Fruit fly (Drosophila melanogaster) whole organism, prepupa: ENCODE measurements around the gene mRNA-cap.

Experiments
- CG10631 ChIP-seq: fragments of 200-800 bp; sonication (Bioruptor generic); optimal IDR thresholded peaks from 2 replicates; lab custom pipeline; 2016; ENCODE audit warnings: missing biosample characterization, missing genetic modification characterization
- CG10669 ChIP-seq: fragments of 200-800 bp; sonication (Bioruptor generic); optimal IDR thresholded peaks from 3 replicates; lab custom pipeline; 2018; ENCODE audit warnings: missing biosample characterization, mild to moderate bottlenecking, missing genetic modification characterization, moderate library complexity
- CG11294 ChIP-seq: fragments of 200-800 bp; sonication (Bioruptor generic); IDR thresholded peaks from 2 replicates; pipeline ENCODE4 v1.3.6; 2022; ENCODE audit warnings: missing biosample characterization, missing genetic modification characterization
- CG11762 ChIP-seq: fragments of 200-800 bp; sonication (Bioruptor generic); optimal IDR thresholded peaks from 3 replicates; lab custom pipeline; 2016; ENCODE audit warnings: missing biosample characterization, missing genetic modification characterization; ENCODE audit not compliant: insufficient read depth
- CG11902 ChIP-seq: fragments of 200-800 bp; sonication (Bioruptor generic); optimal IDR thresholded peaks from 3 replicates; lab custom pipeline; 2016; ENCODE audit warnings: missing biosample characterization, missing genetic modification characterization
- CG1621 ChIP-seq: fragments of 200-800 bp; sonication (Bioruptor generic); optimal IDR thresholded peaks from 3 replicates; lab custom pipeline; 2018; ENCODE audit warnings: missing biosample characterization, mild to moderate bottlenecking, missing genetic modification characterization
- CG16779 ChIP-seq: fragments of 200-800 bp; sonication (Bioruptor generic); optimal IDR thresholded peaks from 3 replicates; lab custom pipeline; 2017; ENCODE audit warnings: missing biosample characterization, mild to moderate bottlenecking, missing genetic modification characterization
- CG3032 ChIP-seq: fragments of 200-800 bp; optimal IDR thresholded peaks from 2 replicates; lab custom pipeline; 2019; ENCODE audit warnings: missing biosample characterization, mild to moderate bottlenecking, missing genetic modification characterization, moderate library complexity
- CG31627 ChIP-seq: fragments of 200-800 bp; sonication (Bioruptor generic); optimal IDR thresholded peaks from 3 replicates; lab custom pipeline; 2016; ENCODE audit warnings: missing biosample characterization, missing genetic modification characterization
- CG32006 ChIP-seq: fragments of 200-800 bp; sonication (Bioruptor generic); optimal IDR thresholded peaks from 3 replicates; lab custom pipeline; 2017; ENCODE audit warnings: missing biosample characterization, mild to moderate bottlenecking, missing genetic modification characterization
- CG4318 ChIP-seq: fragments of 200-800 bp; sonication (Bioruptor generic); optimal IDR thresholded peaks from 3 replicates; lab custom pipeline; 2017; ENCODE audit warnings: missing biosample characterization, mild to moderate bottlenecking, missing genetic modification characterization
- CG6276 ChIP-seq: fragments of 200-800 bp; sonication (Bioruptor generic); optimal IDR thresholded peaks from 2 replicates; lab custom pipeline; 2017; ENCODE audit warnings: missing biosample characterization, mild to moderate bottlenecking, missing genetic modification characterization
- CG6792 ChIP-seq: fragments of 200-800 bp; sonication (Bioruptor generic); optimal IDR thresholded peaks from 3 replicates; lab custom pipeline; 2016; ENCODE audit warnings: missing biosample characterization, missing genetic modification characterization
- CG6808 ChIP-seq: fragments of 200-800 bp; sonication (Bioruptor generic); optimal IDR thresholded peaks from 3 replicates; lab custom pipeline; 2017; ENCODE audit warnings: missing biosample characterization, missing genetic modification characterization, mild to moderate bottlenecking, moderate library complexity, missing genetic modification reagents
- CG6854 ChIP-seq: fragments of 200-800 bp; sonication (Bioruptor generic); optimal IDR thresholded peaks from 2 replicates; lab custom pipeline; 2017; ENCODE audit warnings: missing biosample characterization, mild to moderate bottlenecking, missing genetic modification characterization
- CG8119 ChIP-seq: fragments of 200-800 bp; sonication (Bioruptor generic); IDR thresholded peaks from 3 replicates; pipeline ENCODE4 v1.3.6; 2022; ENCODE audit warnings: missing biosample characterization, missing genetic modification characterization
- CG8319 ChIP-seq: fragments of 200-800 bp; sonication (Bioruptor generic); optimal IDR thresholded peaks from 3 replicates; lab custom pipeline; 2016; ENCODE audit warnings: missing biosample characterization, missing genetic modification characterization
- CG8632 ChIP-seq: fragments of 200-800 bp; sonication (Bioruptor generic); optimal IDR thresholded peaks from 3 replicates; lab custom pipeline; 2016; ENCODE audit warnings: missing biosample characterization, missing genetic modification characterization
- CG9139 ChIP-seq: fragments of 200-800 bp; sonication (Bioruptor generic); optimal IDR thresholded peaks from 3 replicates; lab custom pipeline; 2017; ENCODE audit warnings: missing biosample characterization, mild to moderate bottlenecking, missing genetic modification characterization
- Eip78C ChIP-seq: fragments of 200-800 bp; sonication (Bioruptor generic); peaks from one replicate; lab custom pipeline; 2016; ENCODE audit warnings: missing biosample characterization, missing genetic modification characterization
- Eip93F ChIP-seq: fragments of 200-800 bp; sonication (Bioruptor generic); optimal IDR thresholded peaks from 2 replicates; lab custom pipeline; 2016; ENCODE audit warnings: missing biosample characterization, mild to moderate bottlenecking, missing genetic modification characterization
- Ets96B ChIP-seq: fragments of 200-800 bp; optimal IDR thresholded peaks from 2 replicates; lab custom pipeline; 2019; ENCODE audit warnings: missing biosample characterization, mild to moderate bottlenecking, missing genetic modification characterization, moderate library complexity
- Gug ChIP-seq: fragments of 200-800 bp; sonication (Bioruptor generic); IDR thresholded peaks from 2 replicates; pipeline ENCODE4 v1.3.6; 2022; ENCODE audit warnings: missing biosample characterization, missing genetic modification characterization
- Hr38 ChIP-seq: sonication (Bioruptor generic); optimal IDR thresholded peaks from 2 replicates; lab custom pipeline; 2016; ENCODE audit warnings: missing biosample characterization, missing genetic modification characterization
- Hr39 ChIP-seq: fragments of 200-800 bp; sonication (Bioruptor generic); optimal IDR thresholded peaks from 2 replicates; lab custom pipeline; 2016; ENCODE audit warnings: missing biosample characterization, missing genetic modification characterization
- Met ChIP-seq: fragments of 200-800 bp; sonication (Bioruptor generic); optimal IDR thresholded peaks from 3 replicates; lab custom pipeline; 2016; ENCODE audit warnings: missing biosample characterization, missing genetic modification characterization
- OdsH ChIP-seq: fragments of 200-800 bp; sonication (Bioruptor generic); optimal IDR thresholded peaks from 3 replicates; lab custom pipeline; 2016; ENCODE audit warnings: missing biosample characterization, missing genetic modification characterization
- Smox ChIP-seq: fragments of 200-800 bp; sonication (Bioruptor generic); optimal IDR thresholded peaks from 3 replicates; lab custom pipeline; 2016; ENCODE audit warnings: missing biosample characterization, missing genetic modification characterization
- Sox14 ChIP-seq: fragments of 200-800 bp; sonication (Bioruptor generic); optimal IDR thresholded peaks from 3 replicates; lab custom pipeline; 2016; ENCODE audit warnings: missing biosample characterization, missing genetic modification characterization
- Sox15 ChIP-seq: fragments of 200-800 bp; sonication (Bioruptor generic); optimal IDR thresholded peaks from 3 replicates; lab custom pipeline; 2016; ENCODE audit warnings: missing biosample characterization, missing genetic modification characterization
- achi ChIP-seq: fragments of 200-800 bp; sonication (Bioruptor generic); optimal IDR thresholded peaks from 3 replicates; lab custom pipeline; 2016; ENCODE audit warnings: missing biosample characterization, missing genetic modification characterization
- cyc ChIP-seq: fragments of 200-800 bp; sonication (Bioruptor generic); optimal IDR thresholded peaks from 3 replicates; lab custom pipeline; 2016; ENCODE audit warnings: missing biosample characterization, missing genetic modification characterization
- dsx ChIP-seq: fragments of 200-800 bp; optimal IDR thresholded peaks from 3 replicates; lab custom pipeline; 2019; ENCODE audit warnings: missing biosample characterization, mild to moderate bottlenecking, missing genetic modification characterization, moderate library complexity; ENCODE audit not compliant: poor library complexity, severe bottlenecking
- eg ChIP-seq: fragments of 200-800 bp; sonication (Bioruptor generic); IDR thresholded peaks from 3 replicates; pipeline ENCODE4 v1.3.6; 2022; ENCODE audit warnings: missing biosample characterization, missing genetic modification characterization
- esn ChIP-seq: fragments of 200-800 bp; sonication (Bioruptor generic); optimal IDR thresholded peaks from 2 replicates; lab custom pipeline; 2016; ENCODE audit warnings: missing biosample characterization, mild to moderate bottlenecking, missing genetic modification characterization, moderate library complexity
- fd59A ChIP-seq: fragments of 200-800 bp; sonication (Bioruptor generic); optimal IDR thresholded peaks from 2 replicates; lab custom pipeline; 2017; ENCODE audit warnings: missing biosample characterization, mild to moderate bottlenecking, missing genetic modification characterization, missing genetic modification reagents
- fd85E ChIP-seq: fragments of 200-800 bp; sonication (Bioruptor generic); optimal IDR thresholded peaks from 3 replicates; lab custom pipeline; 2016; ENCODE audit warnings: missing biosample characterization, missing genetic modification characterization
- lz ChIP-seq: fragments of 200-800 bp; sonication (Bioruptor generic); optimal IDR thresholded peaks from 3 replicates; lab custom pipeline; 2016; ENCODE audit warnings: missing biosample characterization, missing genetic modification characterization
- net ChIP-seq: fragments of 200-800 bp; sonication (Bioruptor generic); optimal IDR thresholded peaks from 3 replicates; lab custom pipeline; 2016; ENCODE audit warnings: missing biosample characterization, missing genetic modification characterization
- pdm3 ChIP-seq: fragments of 200-800 bp; sonication (Bioruptor generic); optimal IDR thresholded peaks from 3 replicates; lab custom pipeline; 2016; ENCODE audit warnings: missing biosample characterization, missing genetic modification characterization
- spab ChIP-seq: fragments of 200-800 bp; sonication (Bioruptor generic); optimal IDR thresholded peaks from 2 replicates; lab custom pipeline; 2017; ENCODE audit warnings: missing biosample characterization, mild to moderate bottlenecking, missing genetic modification characterization, missing genetic modification reagents
- ss ChIP-seq, 2 experiments: fragments of 200-800 bp; sonication (Bioruptor generic); optimal IDR thresholded peaks; 2 replicates in 1 of 2; 3 replicates in 1 of 2; lab custom pipeline; 2017 to 2018; ENCODE audit warnings: mild to moderate bottlenecking in 2 of 2, missing biosample characterization in 2 of 2, missing genetic modification characterization in 2 of 2, moderate library complexity in 1 of 2
- svp ChIP-seq: fragments of 200-800 bp; sonication (Bioruptor generic); peaks from one replicate; lab custom pipeline; 2016; ENCODE audit warnings: missing biosample characterization, missing genetic modification characterization
- vri ChIP-seq: fragments of 200-800 bp; sonication (Bioruptor generic); optimal IDR thresholded peaks from 3 replicates; lab custom pipeline; 2016; ENCODE audit warnings: missing biosample characterization, mild to moderate bottlenecking, missing genetic modification characterization

mRNA-cap gene

dm6 chrX:14225665-14226064 lies 17.0 kb downstream of the mRNA-cap start, which contains the start of gene CG11674:
Gene CG11674, minus strand, starts transcription at chrX:14225879.
- TF ChIP-seq lz (GFP tag; lab: Kevin White, UChicago) (no peak), CG6854 (GFP tag; lab: Kevin White, UChicago) (no peak), Smox (GFP tag; lab: Kevin White, UChicago) (no peak)
- TF ChIP-seq, all 60 proteins: peak for 0

dm6 chrX:14221995-14222394 lies 20.6 kb downstream of the mRNA-cap start:
- TF ChIP-seq CG10631 (GFP tag; lab: Kevin White, UChicago) (no peak), CG4318 (GFP tag; lab: Kevin White, UChicago) (no peak), CG6808 (GFP tag; lab: Kevin White, UChicago) (no peak), CG8119 (GFP tag; lab: Robert Waterston, UW) (no peak), pdm3 (no peak), eg (GFP tag; lab: Robert Waterston, UW) (no peak), OdsH (GFP tag; lab: Kevin White, UChicago) (no peak), CG32006 (GFP tag; lab: Kevin White, UChicago) (no peak), CG11294 (GFP tag; lab: Robert Waterston, UW) (no peak), fd85E (GFP tag; lab: Kevin White, UChicago) (no peak), CG31627 (GFP tag; lab: Kevin White, UChicago) (no peak), Eip78C (no peak), CG6276 (GFP tag; lab: Kevin White, UChicago) (no peak)
- TF ChIP-seq, all 60 proteins: peak for 0

dm6 chrX:14221182-14221581 lies 21.4 kb downstream of the mRNA-cap start:
- TF ChIP-seq Eip78C = peak; percentile 49
- TF ChIP-seq CG1621 (tag; lab: Kevin White, UChicago) = no peak

- TF ChIP-seq CG4318 (GFP tag; lab: Kevin White, UChicago) (peak; percentile 89), CG6792 (peak; percentile 97), spab (peak; percentile 96), Met (GFP tag; lab: Kevin White, UChicago) (peak; percentile 98), esn (GFP tag; lab: Kevin White, UChicago) (peak; percentile 98), CG3032 (tag; lab: Kevin White, UChicago) (peak; percentile 98), CG11762 (GFP tag; lab: Kevin White, UChicago) (peak; percentile 96), net (GFP tag; lab: Kevin White, UChicago) (peak; percentile 97), OdsH (GFP tag; lab: Kevin White, UChicago) (peak; percentile 97), Smox (GFP tag; lab: Kevin White, UChicago) (peak; percentile 97), CG8632 (GFP tag; lab: Kevin White, UChicago) (peak; percentile 98), CG6854 (GFP tag; lab: Kevin White, UChicago) (peak; percentile 97), CG31627 (GFP tag; lab: Kevin White, UChicago) (peak; percentile 95), Sox14 (peak; percentile 95), dsx (GFP tag; lab: Kevin White, UChicago) (peak; percentile 97), Eip93F (GFP tag; lab: Kevin White, UChicago) (peak; percentile 87), eg (GFP tag; lab: Robert Waterston, UW) (peak; percentile 97), CG8319 (peak; percentile 95), fd59A (GFP tag; lab: Kevin White, UChicago) (peak; percentile 93), Ets96B (tag; lab: Kevin White, UChicago) (peak; percentile 97), ss (GFP tag; optimal IDR thresholded peaks at IDR 0.05; lab: Kevin White, UChicago) (peak; percentile 97 to 98), CG10669 (GFP tag; lab: Kevin White, UChicago) (peak; percentile 96), CG8119 (GFP tag; lab: Robert Waterston, UW) (peak; percentile 98), cyc (peak; percentile 97), Eip78C (peak; percentile 99), CG32006 (GFP tag; lab: Kevin White, UChicago) (peak; percentile 95), vri (GFP tag; lab: Kevin White, UChicago) (peak; percentile 93), Gug (GFP tag; lab: Robert Waterston, UW) (peak; percentile 93), Hr38 (GFP tag; lab: Kevin White, UChicago) (no peak), CG11902 (GFP tag; lab: Kevin White, UChicago) (peak; percentile 91), svp (GFP tag; lab: Kevin White, UChicago) (peak; percentile 96), CG11294 (GFP tag; lab: Robert Waterston, UW) (peak; percentile 87), Sox15 (peak; percentile 94), CG9139 (GFP tag; lab: Kevin White, UChicago) (peak; percentile 96), Hr39 (GFP tag; lab: Kevin White, UChicago) (peak; percentile 92), CG16779 (peak; percentile 90), achi (GFP tag; lab: Kevin White, UChicago) (peak; percentile 96)
These were observed 24.6 kb downstream of the mRNA-cap start for dm6 chrX:14218045-14218483.
